Fruit fly (Drosophila melanogaster) whole organism, embryonic: ENCODE results near the gene CG11384.

ENCODE experiments used
- Adf1 ChIP-seq: fragments of 200-800 bp; sonication (Bioruptor generic); IDR thresholded peaks from 2 replicates; pipeline ENCODE4 v1.3.6; 2022; ENCODE audit warnings: missing biosample characterization, missing genetic modification characterization
- B-H1 ChIP-seq: fragments of 200-800 bp; sonication (Bioruptor generic); IDR thresholded peaks from 3 replicates; pipeline ENCODE4 v1.3.6; 2022; ENCODE audit warnings: missing biosample characterization, missing genetic modification characterization
- CG10979 ChIP-seq: fragments of 200-800 bp; sonication (Bioruptor generic); optimal IDR thresholded peaks from 2 replicates; lab custom pipeline; 2018; ENCODE audit warnings: missing biosample characterization, mild to moderate bottlenecking, missing genetic modification characterization, moderate library complexity
- CG12104 ChIP-seq: fragments of 200-800 bp; sonication (Bioruptor generic); optimal IDR thresholded peaks from 3 replicates; lab custom pipeline; 2016; ENCODE audit warnings: missing biosample characterization, missing genetic modification characterization
- CG12236 ChIP-seq: fragments of 200-800 bp; sonication (Bioruptor generic); optimal IDR thresholded peaks from 2 replicates; lab custom pipeline; 2016; ENCODE audit warnings: missing biosample characterization, missing genetic modification characterization
- CG14014 ChIP-seq: fragments of 200-800 bp; sonication (Bioruptor generic); IDR thresholded peaks from 2 replicates; pipeline ENCODE4 v1.3.6; 2022; ENCODE audit warnings: missing biosample characterization, missing genetic modification characterization
- CG14860 ChIP-seq: fragments of 200-800 bp; sonication (Bioruptor generic); IDR thresholded peaks from 3 replicates; pipeline ENCODE4 v1.3.6; 2022; ENCODE audit warnings: missing biosample characterization, missing genetic modification characterization; ENCODE audit not compliant: partially characterized antibody
- CG15269 ChIP-seq: fragments of 200-800 bp; sonication (Bioruptor generic); optimal IDR thresholded peaks from 2 replicates; lab custom pipeline; 2018; ENCODE audit warnings: missing biosample characterization, mild to moderate bottlenecking, missing genetic modification characterization, moderate library complexity
- CG15601 ChIP-seq: fragments of 200-800 bp; sonication (Bioruptor generic); optimal IDR thresholded peaks from 3 replicates; lab custom pipeline; 2019; ENCODE audit warnings: missing biosample characterization, mild to moderate bottlenecking, missing genetic modification characterization, moderate library complexity
- CG16813 ChIP-seq: fragments of 200-800 bp; sonication (Bioruptor generic); IDR thresholded peaks from 3 replicates; pipeline ENCODE4 v1.3.6; 2022; ENCODE audit warnings: missing biosample characterization, missing genetic modification characterization; ENCODE audit not compliant: partially characterized antibody
- CG1832 ChIP-seq: fragments of 200-800 bp; sonication (Bioruptor generic); optimal IDR thresholded peaks from 2 replicates; lab custom pipeline; 2017; ENCODE audit warnings: missing biosample characterization, mild to moderate bottlenecking, missing genetic modification characterization, inconsistent platforms
- CG3163 ChIP-seq: fragments of 200-800 bp; sonication (Bioruptor generic); optimal IDR thresholded peaks from 3 replicates; lab custom pipeline; 2016; ENCODE audit warnings: missing biosample characterization, missing genetic modification characterization
- CG34224 ChIP-seq: fragments of 200-800 bp; sonication (Bioruptor generic); IDR thresholded peaks from 3 replicates; pipeline ENCODE4 v1.3.6; 2022; ENCODE audit warnings: missing biosample characterization, missing genetic modification characterization; ENCODE audit not compliant: partially characterized antibody
- CG3838 ChIP-seq: fragments of 200-800 bp; sonication (Bioruptor generic); optimal IDR thresholded peaks from 3 replicates; lab custom pipeline; 2016; ENCODE audit warnings: missing biosample characterization, missing genetic modification characterization
- CG3847 ChIP-seq: fragments of 200-800 bp; sonication (Bioruptor generic); IDR thresholded peaks from 2 replicates; pipeline ENCODE4 v1.3.6; 2022; ENCODE audit warnings: missing biosample characterization, missing genetic modification characterization
- CG42726 ChIP-seq: fragments of 200-800 bp; sonication (Bioruptor generic); IDR thresholded peaks from 2 replicates; pipeline ENCODE4 v1.3.6; 2022; ENCODE audit warnings: missing biosample characterization, missing genetic modification characterization; ENCODE audit not compliant: partially characterized antibody
- CG4328 ChIP-seq: fragments of 200-800 bp; sonication (Bioruptor generic); optimal IDR thresholded peaks from 3 replicates; lab custom pipeline; 2017; ENCODE audit warnings: missing biosample characterization, missing genetic modification reagents, missing genetic modification characterization
- CG4730 ChIP-seq: fragments of 200-800 bp; sonication (Bioruptor generic); IDR thresholded peaks from 2 replicates; pipeline ENCODE4 v1.3.6; 2022; ENCODE audit warnings: missing biosample characterization, missing genetic modification characterization
- CG6272 ChIP-seq: fragments of 200-800 bp; sonication (Bioruptor generic); IDR thresholded peaks from 2 replicates; pipeline ENCODE4 v1.3.6; 2022; ENCODE audit warnings: missing biosample characterization, missing genetic modification characterization
- CG6689 ChIP-seq: fragments of 200-800 bp; sonication (Bioruptor generic); IDR thresholded peaks from 2 replicates; pipeline ENCODE4 v1.3.6; 2022; ENCODE audit warnings: missing biosample characterization, missing genetic modification characterization
- CG8924 ChIP-seq: fragments of 200-800 bp; optimal IDR thresholded peaks from 3 replicates; lab custom pipeline; 2019; ENCODE audit warnings: missing biosample characterization, mild to moderate bottlenecking, missing genetic modification characterization, moderate library complexity
- CG9876 ChIP-seq: fragments of 200-800 bp; sonication (Bioruptor generic); optimal IDR thresholded peaks from 2 replicates; lab custom pipeline; 2016; ENCODE audit warnings: missing biosample characterization, missing genetic modification characterization
- Dbx ChIP-seq: fragments of 200-800 bp; sonication (Bioruptor generic); IDR thresholded peaks from 3 replicates; pipeline ENCODE4 v1.3.6; 2022; ENCODE audit warnings: missing biosample characterization, missing genetic modification characterization
- Dp ChIP-seq: fragments of 200-800 bp; sonication (Bioruptor generic); optimal IDR thresholded peaks from 2 replicates; lab custom pipeline; 2018; ENCODE audit warnings: missing biosample characterization, mild to moderate bottlenecking, missing genetic modification characterization, moderate library complexity
- Hmr ChIP-seq: fragments of 200-800 bp; sonication (Bioruptor generic); optimal IDR thresholded peaks from 3 replicates; lab custom pipeline; 2017; ENCODE audit warnings: mild to moderate bottlenecking, missing biosample characterization, missing genetic modification reagents, missing genetic modification characterization
- Mrtf ChIP-seq: fragments of 200-800 bp; sonication (Bioruptor generic); IDR thresholded peaks from 3 replicates; pipeline ENCODE4 v1.3.6; 2022; ENCODE audit warnings: missing biosample characterization, missing genetic modification characterization
- NK7.1 ChIP-seq: fragments of 200-800 bp; sonication (Bioruptor generic); optimal IDR thresholded peaks from 3 replicates; lab custom pipeline; 2016; ENCODE audit warnings: missing biosample characterization, missing genetic modification characterization
- NfI ChIP-seq: fragments of 200-800 bp; sonication (Bioruptor generic); optimal IDR thresholded peaks from 3 replicates; lab custom pipeline; 2018; ENCODE audit warnings: missing biosample characterization, mild to moderate bottlenecking, missing genetic modification characterization, moderate library complexity
- TFAM ChIP-seq: fragments of 200-800 bp; sonication (Bioruptor generic); optimal IDR thresholded peaks from 2 replicates; lab custom pipeline; 2017; ENCODE audit warnings: missing biosample characterization, missing genetic modification characterization, inconsistent platforms
- ap ChIP-seq: fragments of 200-800 bp; sonication (Bioruptor generic); IDR thresholded peaks from 2 replicates; pipeline ENCODE4 v1.3.6; 2022; ENCODE audit warnings: missing biosample characterization, missing genetic modification characterization
- cas ChIP-seq: fragments of 200-800 bp; sonication (Bioruptor generic); IDR thresholded peaks from 2 replicates; pipeline ENCODE4 v1.3.6; 2022; ENCODE audit warnings: missing biosample characterization, missing genetic modification characterization
- cato ChIP-seq: fragments of 200-800 bp; sonication (Bioruptor generic); optimal IDR thresholded peaks from 2 replicates; lab custom pipeline; 2016; ENCODE audit warnings: missing biosample characterization, missing genetic modification characterization, borderline replicate concordance
- crol ChIP-seq: fragments of 200-800 bp; sonication (Bioruptor generic); IDR thresholded peaks from 2 replicates; pipeline ENCODE4 v1.3.6; 2022; ENCODE audit warnings: missing biosample characterization, missing genetic modification characterization
- ewg ChIP-seq: fragments of 200-800 bp; sonication (Bioruptor generic); optimal IDR thresholded peaks from 3 replicates; lab custom pipeline; 2017; ENCODE audit warnings: mild to moderate bottlenecking, missing biosample characterization, missing genetic modification reagents, missing genetic modification characterization
- gsb-n ChIP-seq: fragments of 200-800 bp; sonication (Bioruptor generic); optimal IDR thresholded peaks from 3 replicates; lab custom pipeline; 2018; ENCODE audit warnings: missing biosample characterization, mild to moderate bottlenecking, missing genetic modification characterization
- jing ChIP-seq: fragments of 200-800 bp; sonication (Bioruptor generic); optimal IDR thresholded peaks from 2 replicates; lab custom pipeline; 2018; ENCODE audit warnings: missing biosample characterization, mild to moderate bottlenecking, missing genetic modification characterization
- pan ChIP-seq, 4 experiments: fragments of >200 bp in 3 of 4; fragments of 200-800 bp in 1 of 4; sonication (Bioruptor generic) in 1 of 4; optimal IDR thresholded peaks in 3 of 4; IDR thresholded peaks in 1 of 4; 2 replicates each; pipeline versions ENCODE4 v1.3.6 to Lab custom; 2017 to 2022; ENCODE audit warnings: missing biosample characterization in 2 of 4, missing genetic modification characterization in 2 of 4, mixed read lengths in 1 of 4
- prd ChIP-seq, 3 experiments: fragments of >200 bp in 2 of 3; fragments of 200-800 bp in 1 of 3; sonication (Bioruptor generic) in 1 of 3; optimal IDR thresholded peaks in 2 of 3; IDR thresholded peaks in 1 of 3; 2 replicates in 2 of 3; 3 replicates in 1 of 3; pipeline versions ENCODE4 v1.3.6 to Lab custom; 2017 to 2022; ENCODE audit warnings: missing biosample characterization in 1 of 3, missing genetic modification characterization in 1 of 3
- stc ChIP-seq: fragments of 200-800 bp; sonication (Bioruptor generic); IDR thresholded peaks from 2 replicates; pipeline ENCODE4 v1.3.6; 2022; ENCODE audit warnings: missing biosample characterization, missing genetic modification characterization
- toy ChIP-seq: fragments of 200-800 bp; sonication (Bioruptor generic); IDR thresholded peaks from 2 replicates; pipeline ENCODE4 v1.3.6; 2022; ENCODE audit warnings: missing biosample characterization, missing genetic modification characterization
- usp ChIP-seq: fragments of >200 bp; optimal IDR thresholded peaks from 2 replicates; lab custom pipeline; 2017; ENCODE audit warnings: missing biosample characterization, missing genetic modification characterization
- vnd ChIP-seq: fragments of 200-800 bp; sonication (Bioruptor generic); IDR thresholded peaks from 3 replicates; pipeline ENCODE4 v1.3.6; 2022; ENCODE audit warnings: missing biosample characterization, missing genetic modification characterization; ENCODE audit not compliant: partially characterized antibody
- wek ChIP-seq: fragments of 200-800 bp; sonication (Bioruptor generic); optimal IDR thresholded peaks from 3 replicates; lab custom pipeline; 2018; ENCODE audit warnings: missing biosample characterization, mild to moderate bottlenecking, missing genetic modification characterization, moderate library complexity
- z ChIP-seq: fragments of 200-800 bp; sonication (Bioruptor generic); IDR thresholded peaks from 3 replicates; pipeline ENCODE4 v1.3.6; 2022; ENCODE audit warnings: missing biosample characterization, missing genetic modification characterization

Gene CG11384

DNA sequence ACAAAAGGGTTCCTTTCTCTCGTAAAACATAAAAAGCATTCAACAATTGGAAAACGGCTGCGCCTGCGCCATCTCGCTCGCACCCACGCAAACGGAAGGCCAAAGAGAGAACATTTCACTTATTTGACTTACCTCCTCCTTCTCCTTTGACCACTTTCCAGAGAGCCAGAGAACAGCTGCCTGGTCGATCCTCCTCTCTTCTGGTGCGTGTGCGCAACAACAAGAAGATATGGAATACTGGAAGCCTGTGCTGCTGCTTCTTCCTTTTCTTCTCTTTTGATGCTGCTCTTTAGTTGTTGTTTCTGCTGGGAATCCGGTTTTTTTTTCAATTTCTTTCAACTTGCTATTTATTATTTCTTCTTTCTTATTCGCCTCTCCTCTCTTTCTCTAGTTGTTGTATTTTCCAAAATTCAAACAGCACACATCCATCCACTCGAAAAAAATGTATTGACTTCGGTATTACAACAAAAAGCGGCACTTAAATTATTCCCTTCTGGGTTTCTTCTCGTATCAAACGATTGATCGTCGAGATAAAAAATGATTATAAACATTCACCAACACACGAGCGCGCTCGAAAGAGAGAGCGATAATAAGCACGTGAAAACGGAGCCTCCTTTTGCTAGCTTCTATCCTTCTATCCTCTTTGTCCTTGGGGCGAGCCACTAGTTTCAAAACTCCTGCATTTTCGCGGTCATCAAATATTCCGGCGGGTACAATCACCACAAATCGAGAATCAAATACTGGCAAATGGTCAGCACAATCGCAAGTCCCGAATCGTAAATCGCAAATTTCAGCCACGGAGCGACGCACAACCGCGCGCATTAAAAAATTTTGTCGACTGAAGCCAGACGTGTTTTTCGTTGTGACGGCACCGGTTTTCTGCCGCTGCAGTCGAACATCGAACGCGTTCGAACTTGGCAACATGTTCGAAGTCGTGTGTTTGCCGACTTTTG lies 41.5 kb downstream of the CG11384 start, which contains the start of gene CG3655 (continued):
- TF ChIP-seq Hmr = no peak
- TF ChIP-seq stc (GFP tag; lab: Robert Waterston, UW) = 0 out of 2 replicates have a peak, but pooled peaks have one; percentile 20
- TF ChIP-seq Adf1 (GFP tag; lab: Robert Waterston, UW) = peak; percentile 5; the same call in 1 of the 2 replicates

DNA sequence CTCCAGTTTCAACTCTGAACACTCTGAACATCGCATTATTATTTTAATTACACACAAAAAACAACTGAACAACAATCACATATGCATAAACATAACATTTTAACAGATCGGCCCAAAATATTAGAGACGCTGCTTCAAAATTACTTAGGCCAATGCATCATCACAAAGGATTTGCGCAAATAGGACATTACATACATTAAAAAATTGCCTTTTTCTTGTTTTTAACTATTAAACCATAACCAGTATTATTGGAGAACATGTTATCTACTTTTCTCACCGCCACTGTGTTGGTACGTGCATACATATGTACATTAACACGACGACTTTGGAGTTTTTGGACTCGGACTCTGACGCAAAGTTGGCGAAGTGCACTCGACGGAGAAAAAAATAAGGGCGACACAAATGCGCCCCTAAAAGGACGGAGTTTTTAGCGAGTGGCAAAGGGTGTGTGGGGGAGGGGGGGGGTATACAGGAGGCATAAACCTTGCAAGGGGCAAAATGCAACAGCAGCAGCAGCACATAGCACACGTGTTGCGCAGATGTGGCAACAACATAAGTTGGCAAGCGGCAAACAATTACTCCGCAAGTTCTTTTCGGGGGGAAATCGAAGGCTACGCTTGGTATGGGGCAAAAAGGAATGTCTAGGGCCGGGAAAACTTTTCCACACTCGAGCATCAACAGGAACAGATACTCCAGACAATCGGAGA lies 46.1 kb downstream of the CG11384 start:
- peak; percentile 5 for TF ChIP-seq CG9876 (GFP tag; lab: Kevin White, UChicago)
- TF ChIP-seq CG3838 (GFP tag; lab: Kevin White, UChicago) = no peak
- TF ChIP-seq pan (optimal IDR thresholded peaks at IDR 0.05; lab: Kevin White, UChicago) = no peak
- peak in 1 of 2 experiments; percentile 78 for TF ChIP-seq pan (GFP tag; optimal IDR thresholded peaks at IDR 0.05 in 1 of 2, IDR thresholded peaks at IDR 0.05 in 1 of 2)
- no peak for TF ChIP-seq NK7.1 (GFP tag; lab: Kevin White, UChicago)
- no peak for TF ChIP-seq cas (GFP tag; lab: Robert Waterston, UW)
- 0 out of 3 replicates have a peak, but pooled peaks have one; percentile 51 for TF ChIP-seq Mrtf (GFP tag; lab: Robert Waterston, UW)
- TF ChIP-seq CG3163 (GFP tag; lab: Kevin White, UChicago) = no peak
- peak; percentile 45 for TF ChIP-seq jing (GFP tag; lab: Kevin White, UChicago)
- TF ChIP-seq CG6689 (GFP tag; lab: Robert Waterston, UW) = peak; percentile 75
- TF ChIP-seq usp (GFP tag; lab: Kevin White, UChicago) = no peak
- TF ChIP-seq Dp (GFP tag; lab: Kevin White, UChicago) = no peak
- no peak for TF ChIP-seq CG42726 (GFP tag; lab: Robert Waterston, UW)
- TF ChIP-seq crol = peak; percentile 29; the same call in 1 of the 2 replicates
- TF ChIP-seq toy = no peak
- TF ChIP-seq z = no peak
- TF ChIP-seq CG12236 (GFP tag; lab: Kevin White, UChicago) = peak; percentile 52
- TF ChIP-seq B-H1 = peak; percentile 58; the same call in 2 of the 3 replicates
- no peak for TF ChIP-seq TFAM (GFP tag; lab: Kevin White, UChicago)
- TF ChIP-seq CG16813 = no peak
- TF ChIP-seq CG34224 (GFP tag; lab: Robert Waterston, UW) = no peak
- TF ChIP-seq CG6272 (GFP tag; lab: Robert Waterston, UW) = 0 out of 2 replicates have a peak, but pooled peaks have one; percentile 27
- no peak for TF ChIP-seq ap (GFP tag; lab: Robert Waterston, UW)
- no peak for TF ChIP-seq CG12104 (GFP tag; lab: Kevin White, UChicago)
- TF ChIP-seq CG4328 (GFP tag; lab: Kevin White, UChicago) = no peak
- TF ChIP-seq CG15269 = peak; percentile 59
- TF ChIP-seq CG14014 (GFP tag; lab: Robert Waterston, UW) = no peak
- peak; percentile 62 for TF ChIP-seq ewg (GFP tag; lab: Kevin White, UChicago)
- peak; percentile 75 for TF ChIP-seq CG10979 (tag; lab: Kevin White, UChicago)
- peak; percentile 68 for TF ChIP-seq CG8924 (tag; lab: Kevin White, UChicago)
- TF ChIP-seq prd (optimal IDR thresholded peaks at IDR 0.05; lab: Kevin White, UChicago) = no peak
- TF ChIP-seq prd (GFP tag; IDR thresholded peaks at IDR 0.05; lab: Robert Waterston, UW) = peak; percentile 83
- peak; percentile 59 for TF ChIP-seq NfI (GFP tag; lab: Kevin White, UChicago)
- no peak for TF ChIP-seq wek (GFP tag; lab: Kevin White, UChicago)
- TF ChIP-seq gsb-n = peak; percentile 79
- TF ChIP-seq CG15601 (tag; lab: Kevin White, UChicago) = peak; percentile 47
- TF ChIP-seq vnd (GFP tag; lab: Robert Waterston, UW) = no peak
- TF ChIP-seq CG4730 (GFP tag; lab: Robert Waterston, UW) = peak; percentile 55
- TF ChIP-seq Dbx (GFP tag; lab: Robert Waterston, UW) = no peak
- TF ChIP-seq CG14860 (GFP tag; lab: Robert Waterston, UW) = no peak
- no peak for TF ChIP-seq CG1832 (GFP tag; lab: Kevin White, UChicago)
- TF ChIP-seq CG3847 = no peak
- peak; percentile 8 for TF ChIP-seq cato (GFP tag; lab: Kevin White, UChicago)
